Fruit fly (Drosophila melanogaster) whole organism, embryonic: ENCODE results near the gene CG1161.

Experiments used
- Asciz ChIP-seq: fragments of 200-800 bp; sonication (Bioruptor generic); optimal IDR thresholded peaks from 2 replicates; lab custom pipeline; 2017; ENCODE audit warnings: missing biosample characterization, mild to moderate bottlenecking, missing genetic modification characterization, missing genetic modification reagents
- BEAF-32 ChIP-seq: fragments of 200-800 bp; sonication (Bioruptor generic); optimal IDR thresholded peaks from 3 replicates; lab custom pipeline; 2017; ENCODE audit warnings: missing biosample characterization, missing genetic modification characterization, mild to moderate bottlenecking, moderate library complexity, missing genetic modification reagents
- CG10979 ChIP-seq: fragments of 200-800 bp; sonication (Bioruptor generic); optimal IDR thresholded peaks from 2 replicates; lab custom pipeline; 2018; ENCODE audit warnings: missing biosample characterization, mild to moderate bottlenecking, missing genetic modification characterization, moderate library complexity
- CG11247 ChIP-seq: fragments of 200-800 bp; sonication (Bioruptor generic); IDR thresholded peaks from 2 replicates; pipeline ENCODE4 v1.3.6; 2022; ENCODE audit warnings: missing biosample characterization, missing genetic modification characterization
- CG11723 ChIP-seq: fragments of 200-800 bp; sonication (Bioruptor generic); optimal IDR thresholded peaks from 2 replicates; lab custom pipeline; 2017; ENCODE audit warnings: missing biosample characterization, mild to moderate bottlenecking, missing genetic modification characterization
- CG12236 ChIP-seq: fragments of 200-800 bp; sonication (Bioruptor generic); optimal IDR thresholded peaks from 2 replicates; lab custom pipeline; 2016; ENCODE audit warnings: missing biosample characterization, missing genetic modification characterization
- CG12744 ChIP-seq: fragments of 200-800 bp; sonication (Bioruptor generic); optimal IDR thresholded peaks from 2 replicates; lab custom pipeline; 2016; ENCODE audit warnings: missing biosample characterization, missing genetic modification characterization
- CG13775 ChIP-seq: fragments of 200-800 bp; sonication (Bioruptor generic); optimal IDR thresholded peaks from 3 replicates; lab custom pipeline; 2017; ENCODE audit warnings: missing biosample characterization, mild to moderate bottlenecking, missing genetic modification characterization
- CG17186 ChIP-seq: fragments of 200-800 bp; sonication (Bioruptor generic); optimal IDR thresholded peaks from 3 replicates; lab custom pipeline; 2017; ENCODE audit warnings: missing biosample characterization, missing genetic modification reagents, missing genetic modification characterization
- CG17912 ChIP-seq: fragments of 200-800 bp; sonication (Bioruptor generic); optimal IDR thresholded peaks from 2 replicates; lab custom pipeline; 2018; ENCODE audit warnings: missing biosample characterization, mild to moderate bottlenecking, missing genetic modification characterization
- CG18262 ChIP-seq: fragments of 200-800 bp; optimal IDR thresholded peaks from 3 replicates; lab custom pipeline; 2019; ENCODE audit warnings: missing biosample characterization, mild to moderate bottlenecking, missing genetic modification characterization, moderate library complexity
- CG34224 ChIP-seq: fragments of 200-800 bp; sonication (Bioruptor generic); IDR thresholded peaks from 3 replicates; pipeline ENCODE4 v1.3.6; 2022; ENCODE audit warnings: missing biosample characterization, missing genetic modification characterization; ENCODE audit not compliant: partially characterized antibody
- CG6683 ChIP-seq: fragments of 200-800 bp; sonication (Bioruptor generic); optimal IDR thresholded peaks from 2 replicates; lab custom pipeline; 2017; ENCODE audit warnings: missing biosample characterization, mild to moderate bottlenecking, missing genetic modification characterization, missing genetic modification reagents
- CG6689 ChIP-seq: fragments of 200-800 bp; sonication (Bioruptor generic); IDR thresholded peaks from 2 replicates; pipeline ENCODE4 v1.3.6; 2022; ENCODE audit warnings: missing biosample characterization, missing genetic modification characterization
- CG7745 ChIP-seq: fragments of 200-800 bp; sonication (Bioruptor generic); optimal IDR thresholded peaks from 2 replicates; lab custom pipeline; 2018; ENCODE audit warnings: missing biosample characterization, mild to moderate bottlenecking, missing genetic modification characterization, moderate library complexity
- CG8281 ChIP-seq: fragments of 200-800 bp; sonication (Bioruptor generic); optimal IDR thresholded peaks from 2 replicates; lab custom pipeline; 2018; ENCODE audit warnings: missing biosample characterization, mild to moderate bottlenecking, missing genetic modification characterization, moderate library complexity
- Camta ChIP-seq: fragments of 200-800 bp; sonication (Bioruptor generic); optimal IDR thresholded peaks from 2 replicates; lab custom pipeline; 2016; ENCODE audit warnings: missing biosample characterization, missing genetic modification characterization
- D ChIP-seq, 2 experiments: fragments of 200-800 bp in 1 of 2; fragments of >200 bp in 1 of 2; sonication (Bioruptor generic) in 1 of 2; optimal IDR thresholded peaks; 2 replicates in 1 of 2; 3 replicates in 1 of 2; lab custom pipeline; 2017; ENCODE audit warnings: mild to moderate bottlenecking in 1 of 2, missing biosample characterization in 1 of 2, missing genetic modification characterization in 1 of 2, missing genetic modification reagents in 1 of 2
- Dref ChIP-seq: fragments of 200-800 bp; sonication (Bioruptor generic); IDR thresholded peaks from 2 replicates; pipeline ENCODE4 v1.3.6; 2022; ENCODE audit warnings: missing biosample characterization, missing genetic modification characterization
- Gug ChIP-seq: fragments of 200-800 bp; sonication (Bioruptor generic); IDR thresholded peaks from 4 replicates; pipeline ENCODE4 v1.3.6; 2022; ENCODE audit warnings: missing biosample characterization, missing genetic modification characterization
- Hey ChIP-seq: fragments of 200-800 bp; sonication (Bioruptor generic); optimal IDR thresholded peaks from 3 replicates; lab custom pipeline; 2018; ENCODE audit warnings: missing biosample characterization, mild to moderate bottlenecking, missing genetic modification characterization
- Hr39 ChIP-seq: fragments of >200 bp; optimal IDR thresholded peaks from 2 replicates; lab custom pipeline; 2017
- Lim3 ChIP-seq: fragments of 200-800 bp; sonication (Bioruptor generic); IDR thresholded peaks from 2 replicates; pipeline ENCODE4 v1.3.6; 2022; ENCODE audit warnings: missing biosample characterization, missing genetic modification characterization
- Lpt ChIP-seq: fragments of >200 bp; optimal IDR thresholded peaks from 2 replicates; lab custom pipeline; 2018; ENCODE audit warnings: missing biosample characterization, missing genetic modification characterization
- Med ChIP-seq: fragments of 200-800 bp; sonication (Bioruptor generic); peaks from one replicate; lab custom pipeline; 2016; ENCODE audit warnings: missing biosample characterization, missing genetic modification characterization, mild to moderate bottlenecking, inconsistent platforms, moderate library complexity
- Nf-YA ChIP-seq: fragments of 200-800 bp; sonication (Bioruptor generic); IDR thresholded peaks from 2 replicates; pipeline ENCODE4 v1.3.6; 2022; ENCODE audit warnings: missing biosample characterization, missing genetic modification characterization
- Six4 ChIP-seq: fragments of 200-800 bp; sonication (Bioruptor generic); optimal IDR thresholded peaks from 2 replicates; lab custom pipeline; 2016; ENCODE audit warnings: missing biosample characterization, missing genetic modification characterization
- Sox100B ChIP-seq: fragments of 200-800 bp; sonication (Bioruptor generic); optimal IDR thresholded peaks from 3 replicates; lab custom pipeline; 2018; ENCODE audit warnings: missing biosample characterization, mild to moderate bottlenecking, missing genetic modification characterization
- Vsx1 ChIP-seq: fragments of 200-800 bp; sonication (Bioruptor generic); optimal IDR thresholded peaks from 2 replicates; lab custom pipeline; 2017; ENCODE audit warnings: missing biosample characterization, mild to moderate bottlenecking, missing genetic modification characterization, missing genetic modification reagents
- YL-1 ChIP-seq: fragments of 200-800 bp; sonication (Bioruptor generic); optimal IDR thresholded peaks from 3 replicates; lab custom pipeline; 2017; ENCODE audit warnings: missing biosample characterization, mild to moderate bottlenecking, missing genetic modification characterization
- aop ChIP-seq: fragments of 200-800 bp; sonication (Bioruptor generic); IDR thresholded peaks from 2 replicates; pipeline ENCODE4 v1.3.6; 2022; ENCODE audit warnings: missing biosample characterization, missing genetic modification characterization
- bsh ChIP-seq, 2 experiments: fragments of 200-800 bp; sonication (Bioruptor generic); optimal IDR thresholded peaks; 2 replicates each; lab custom pipeline; 2017 to 2018; ENCODE audit warnings: mild to moderate bottlenecking in 2 of 2, missing biosample characterization in 2 of 2, missing genetic modification characterization in 2 of 2, moderate library complexity in 1 of 2
- crp ChIP-seq, 2 experiments: fragments of 200-800 bp; sonication (Bioruptor generic); optimal IDR thresholded peaks; 2 replicates in 1 of 2; 3 replicates in 1 of 2; lab custom pipeline; 2017; ENCODE audit warnings: missing biosample characterization in 2 of 2, missing genetic modification characterization in 2 of 2, mild to moderate bottlenecking in 1 of 2, moderate library complexity in 1 of 2
- fd96Cb ChIP-seq: fragments of 200-800 bp; sonication (Bioruptor generic); optimal IDR thresholded peaks from 2 replicates; lab custom pipeline; 2018; ENCODE audit warnings: missing biosample characterization, mild to moderate bottlenecking, missing genetic modification characterization, moderate library complexity
- grau ChIP-seq: fragments of 200-800 bp; optimal IDR thresholded peaks from 3 replicates; lab custom pipeline; 2019; ENCODE audit warnings: missing biosample characterization, mild to moderate bottlenecking, missing genetic modification characterization, moderate library complexity
- gsb ChIP-seq: fragments of 200-800 bp; sonication (Bioruptor generic); IDR thresholded peaks from 2 replicates; pipeline ENCODE4 v1.3.6; 2022; ENCODE audit warnings: missing biosample characterization, missing genetic modification characterization
- ind ChIP-seq: fragments of 200-800 bp; sonication (Bioruptor generic); optimal IDR thresholded peaks from 3 replicates; lab custom pipeline; 2016; ENCODE audit warnings: missing biosample characterization, missing genetic modification characterization
- mirr ChIP-seq: fragments of 200-800 bp; sonication (Bioruptor generic); optimal IDR thresholded peaks from 3 replicates; lab custom pipeline; 2018; ENCODE audit warnings: missing biosample characterization, mild to moderate bottlenecking, missing genetic modification characterization
- oc ChIP-seq: fragments of 200-800 bp; sonication (Bioruptor generic); optimal IDR thresholded peaks from 2 replicates; lab custom pipeline; 2018; ENCODE audit warnings: missing biosample characterization, mild to moderate bottlenecking, missing genetic modification characterization, moderate library complexity
- odd ChIP-seq: fragments of 200-800 bp; sonication (Bioruptor generic); optimal IDR thresholded peaks from 2 replicates; lab custom pipeline; 2017; ENCODE audit warnings: missing biosample characterization, mild to moderate bottlenecking, missing genetic modification characterization
- pzg ChIP-seq: fragments of 200-800 bp; sonication (Bioruptor generic); optimal IDR thresholded peaks from 3 replicates; lab custom pipeline; 2018; ENCODE audit warnings: missing biosample characterization, mild to moderate bottlenecking, missing genetic modification characterization, moderate library complexity
- scrt ChIP-seq: fragments of 200-800 bp; sonication (Bioruptor generic); optimal IDR thresholded peaks from 2 replicates; lab custom pipeline; 2018; ENCODE audit warnings: missing biosample characterization, mild to moderate bottlenecking, missing genetic modification characterization, moderate library complexity
- sd ChIP-seq: fragments of 200-800 bp; sonication (Bioruptor generic); optimal IDR thresholded peaks from 3 replicates; lab custom pipeline; 2018; ENCODE audit warnings: missing biosample characterization, mild to moderate bottlenecking, missing genetic modification characterization, moderate library complexity
- sisA ChIP-seq: fragments of 200-800 bp; sonication (Bioruptor generic); IDR thresholded peaks from 2 replicates; pipeline ENCODE4 v1.3.6; 2022; ENCODE audit warnings: missing biosample characterization, missing genetic modification characterization
- so ChIP-seq: fragments of 200-800 bp; sonication (Bioruptor generic); IDR thresholded peaks from 3 replicates; pipeline ENCODE4 v1.3.6; 2022; ENCODE audit warnings: missing biosample characterization, missing genetic modification characterization
- sqz ChIP-seq: fragments of 200-800 bp; sonication (Bioruptor generic); optimal IDR thresholded peaks from 3 replicates; lab custom pipeline; 2018; ENCODE audit warnings: missing biosample characterization, mild to moderate bottlenecking, missing genetic modification characterization
- sug ChIP-seq: fragments of 200-800 bp; optimal IDR thresholded peaks from 2 replicates; lab custom pipeline; 2019; ENCODE audit warnings: missing biosample characterization, mild to moderate bottlenecking, missing genetic modification characterization, moderate library complexity
- vvl ChIP-seq: fragments of 200-800 bp; sonication (Bioruptor generic); IDR thresholded peaks from 2 replicates; pipeline ENCODE4 v1.3.6; 2022; ENCODE audit warnings: missing biosample characterization, missing genetic modification characterization
- wor ChIP-seq: fragments of 200-800 bp; sonication (Bioruptor generic); IDR thresholded peaks from 2 replicates; pipeline ENCODE4 v1.3.6; 2022; ENCODE audit warnings: missing biosample characterization, missing genetic modification characterization
- zfh1 ChIP-seq: fragments of 200-800 bp; sonication (Bioruptor generic); IDR thresholded peaks from 3 replicates; pipeline ENCODE4 v1.3.6; 2022; ENCODE audit warnings: missing biosample characterization, missing genetic modification characterization

Gene CG1161

DNA sequence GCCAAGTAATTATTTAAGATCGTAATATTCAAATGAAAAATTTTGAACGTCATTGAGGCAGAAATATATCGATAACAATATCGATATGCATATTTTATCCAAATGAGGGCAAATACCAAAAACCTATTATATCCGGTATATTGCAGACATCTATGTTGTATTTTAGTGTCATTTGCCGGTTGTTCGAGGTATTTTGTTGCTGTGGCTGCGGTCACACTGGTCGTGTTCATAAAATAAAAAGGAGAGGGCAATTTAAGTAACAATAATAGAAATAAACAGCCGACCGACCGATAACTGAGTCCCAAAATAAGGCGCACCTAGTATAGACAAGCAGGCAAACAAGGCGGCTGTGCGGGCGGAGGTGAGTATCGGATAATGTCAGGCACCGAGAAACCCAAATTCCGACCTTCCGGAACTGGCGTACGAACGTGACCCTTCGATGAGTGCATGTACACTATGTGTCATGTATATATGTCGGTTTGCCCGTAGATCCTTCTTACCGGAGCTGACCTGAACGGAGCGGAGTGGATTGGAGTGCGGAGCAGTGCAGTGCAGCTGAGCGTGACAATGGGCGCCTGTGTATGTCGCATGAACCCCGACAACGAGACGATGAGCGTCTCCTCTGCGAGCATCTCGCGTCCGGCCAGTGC is 39.0 kb downstream of the CG1161 start, which contains the start of gene CG1172 (continued):
- peak; percentile 37 for TF ChIP-seq D (optimal IDR thresholded peaks at IDR 0.05; lab: Kevin White, UChicago)
- no peak for TF ChIP-seq D (GFP tag; optimal IDR thresholded peaks at IDR 0.05; lab: Kevin White, UChicago)
- TF ChIP-seq oc (tag; lab: Kevin White, UChicago) = no peak
- TF ChIP-seq grau (tag; lab: Kevin White, UChicago) = no peak
- no peak for TF ChIP-seq sisA (GFP tag; lab: Robert Waterston, UW)
- TF ChIP-seq sug (tag; lab: Kevin White, UChicago) = peak; percentile 25
- TF ChIP-seq CG17912 (GFP tag; lab: Kevin White, UChicago) = no peak
- TF ChIP-seq CG11723 (GFP tag; lab: Kevin White, UChicago) = no peak
- peak; percentile 1 for TF ChIP-seq CG17186 (GFP tag; lab: Kevin White, UChicago)
- peak; percentile 81 for TF ChIP-seq BEAF-32 (GFP tag; lab: Kevin White, UChicago)
- no peak for TF ChIP-seq zfh1 (GFP tag; lab: Robert Waterston, UW)
- no peak for TF ChIP-seq Sox100B (GFP tag; lab: Kevin White, UChicago)
- TF ChIP-seq fd96Cb = no peak
- no peak for TF ChIP-seq gsb (GFP tag; lab: Robert Waterston, UW)
- TF ChIP-seq scrt (GFP tag; lab: Kevin White, UChicago) = no peak
- TF ChIP-seq sd (tag; lab: Kevin White, UChicago) = peak; percentile 68
- peak; percentile 7 for TF ChIP-seq mirr
- no peak for TF ChIP-seq Lim3 (GFP tag; lab: Robert Waterston, UW)
- TF ChIP-seq crp (GFP tag; optimal IDR thresholded peaks at IDR 0.05; lab: Kevin White, UChicago) = peak in 1 of 2 experiments; percentile 21
- peak; percentile 77 for TF ChIP-seq YL-1 (GFP tag; lab: Kevin White, UChicago)
- TF ChIP-seq Asciz (GFP tag; lab: Kevin White, UChicago) = no peak
- TF ChIP-seq Hr39 (lab: Kevin White, UChicago) = no peak
- no peak for TF ChIP-seq bsh (GFP tag; optimal IDR thresholded peaks at IDR 0.05; lab: Kevin White, UChicago)
- TF ChIP-seq wor (GFP tag; lab: Robert Waterston, UW) = no peak
- TF ChIP-seq CG12236 (GFP tag; lab: Kevin White, UChicago) = no peak
- TF ChIP-seq CG18262 (tag; lab: Kevin White, UChicago) = no peak
- peak; percentile 84 for TF ChIP-seq Med (GFP tag; lab: Kevin White, UChicago)
- TF ChIP-seq odd (GFP tag; lab: Kevin White, UChicago) = no peak
- TF ChIP-seq Camta = no peak
- TF ChIP-seq sqz (GFP tag; lab: Kevin White, UChicago) = no peak
- no peak for TF ChIP-seq aop (GFP tag; lab: Robert Waterston, UW)
- no peak for TF ChIP-seq Hey (tag; lab: Kevin White, UChicago)
- TF ChIP-seq CG13775 (GFP tag; lab: Kevin White, UChicago) = no peak
- TF ChIP-seq CG12744 (GFP tag; lab: Kevin White, UChicago) = no peak
- no peak for TF ChIP-seq CG6683 (GFP tag; lab: Kevin White, UChicago)
- TF ChIP-seq CG34224 (GFP tag; lab: Robert Waterston, UW) = peak; percentile 76
- TF ChIP-seq CG6689 (GFP tag; lab: Robert Waterston, UW) = no peak
- TF ChIP-seq pzg (GFP tag; lab: Kevin White, UChicago) = peak; percentile 88
- TF ChIP-seq Nf-YA = no peak
- no peak for TF ChIP-seq CG11247 (GFP tag; lab: Robert Waterston, UW)
- no peak for TF ChIP-seq CG8281 (tag; lab: Kevin White, UChicago)
- peak; percentile 10 for TF ChIP-seq CG10979
- TF ChIP-seq so = no peak
- no peak for TF ChIP-seq ind (GFP tag; lab: Kevin White, UChicago)
- TF ChIP-seq Gug = no peak
- peak; percentile 88 for TF ChIP-seq vvl (GFP tag; lab: Robert Waterston, UW)
- no peak for TF ChIP-seq Lpt
- peak; percentile 75 for TF ChIP-seq Dref (GFP tag; lab: Robert Waterston, UW)
- no peak for TF ChIP-seq Vsx1
- no peak for TF ChIP-seq Six4 (GFP tag; lab: Kevin White, UChicago)
- TF ChIP-seq CG7745 (tag; lab: Kevin White, UChicago) = no peak
